Fruit fly (Drosophila melanogaster) Kc167 (cell line): ENCODE results near the gene Usp7.
A peak's percentile ranks its signal among the peaks of the same experiment; 100 is the strongest.

Experiments used
- Myc ChIP-seq: fragments of >200 bp; optimal IDR thresholded peaks from 2 replicates; lab custom pipeline; 2017; ENCODE audit warnings: missing external identifiers
- Sin3A ChIP-seq: fragments of >200 bp; optimal IDR thresholded peaks from 2 replicates; lab custom pipeline; 2018; ENCODE audit warnings: missing external identifiers
- h ChIP-seq: fragments of >200 bp; optimal IDR thresholded peaks from 3 replicates; lab custom pipeline; 2018; ENCODE audit warnings: missing external identifiers
- insv ChIP-seq: fragments of >200 bp; optimal IDR thresholded peaks from 3 replicates; lab custom pipeline; 2018; ENCODE audit warnings: missing external identifiers
- psq ChIP-seq: fragments of >200 bp; optimal IDR thresholded peaks from 2 replicates; lab custom pipeline; 2017; ENCODE audit warnings: missing external identifiers
- ttk ChIP-seq: sonication (Bioruptor generic); optimal IDR thresholded peaks from 2 replicates; lab custom pipeline; 2017; ENCODE audit warnings: missing external identifiers

The Usp7 gene

dm6 chrX:12032136-12032682 is 3.4 kb upstream of the Usp7 start, which contains the start of gene Cyp318a1:
Cyp318a1 (plus strand) TSS chrX:12032632.
- TF ChIP-seq psq (lab: Kevin White, UChicago) = no peak
- TF ChIP-seq Sin3A (lab: Kevin White, UChicago) = no peak
- TF ChIP-seq h (lab: Kevin White, UChicago) = no peak
- no peak for TF ChIP-seq insv (lab: Kevin White, UChicago)
- TF ChIP-seq ttk (lab: Kevin White, UChicago) = no peak

- TF ChIP-seq insv (lab: Kevin White, UChicago) (no peak), h (lab: Kevin White, UChicago) (no peak), Sin3A (lab: Kevin White, UChicago) (no peak)
Observed at dm6 chrX:12031400-12031799, 2.6 kb upstream of the Usp7 start, which contains the start of gene Cyp311a1. Cyp311a1 (minus strand) TSS chrX:12031465.

dm6 chrX:12021750-12022149 is 7.1 kb downstream of the Usp7 start:
- TF ChIP-seq insv (lab: Kevin White, UChicago) = no peak
- no peak for TF ChIP-seq ttk (lab: Kevin White, UChicago)
- no peak for TF ChIP-seq Sin3A (lab: Kevin White, UChicago)
- TF ChIP-seq psq (lab: Kevin White, UChicago) = no peak
- no peak for TF ChIP-seq h (lab: Kevin White, UChicago)
- no peak for TF ChIP-seq Myc (lab: Kevin White, UChicago)

DNA sequence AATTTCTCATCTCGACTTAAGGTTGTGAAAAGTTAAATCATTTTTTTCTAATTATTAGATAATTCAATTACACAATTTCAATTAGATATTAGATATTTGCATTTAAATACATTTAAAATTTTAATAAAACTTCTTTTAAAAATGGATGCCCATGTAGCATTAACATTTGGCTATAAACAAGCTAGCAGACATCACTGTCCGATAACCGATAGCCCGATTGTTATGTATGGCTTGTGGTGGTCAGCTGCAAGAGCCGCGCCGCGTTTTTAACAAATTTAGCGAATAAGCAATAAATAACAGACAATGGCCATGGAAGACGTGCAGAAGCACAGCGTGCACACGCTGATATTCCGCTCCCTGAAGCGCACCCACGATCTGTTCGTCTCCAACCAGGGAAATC is 8.0 kb downstream of the Usp7 start, which contains the start of gene Tango4:
Gene Tango4 (plus strand): TSS at position 212 of the 400 bp plus-strand sequence.
- TF ChIP-seq Myc (lab: Kevin White, UChicago) = no peak
- TF ChIP-seq psq (lab: Kevin White, UChicago) = no peak
- no peak for TF ChIP-seq h (lab: Kevin White, UChicago)

- TF ChIP-seq Sin3A (lab: Kevin White, UChicago) (no peak), psq (lab: Kevin White, UChicago) (no peak), h (lab: Kevin White, UChicago) (no peak), ttk (lab: Kevin White, UChicago) (no peak), Myc (lab: Kevin White, UChicago) (no peak), insv (lab: Kevin White, UChicago) (no peak)
Observed at dm6 chrX:12018440-12019101, 10.3 kb downstream of the Usp7 start, which contains the start of gene Lsm12a. Lsm12a (plus strand) TSS chrX:12018640.

- TF ChIP-seq Myc (lab: Kevin White, UChicago) (no peak), psq (lab: Kevin White, UChicago) (no peak), insv (lab: Kevin White, UChicago) (no peak), ttk (lab: Kevin White, UChicago) (no peak), h (lab: Kevin White, UChicago) (no peak), Sin3A (lab: Kevin White, UChicago) (no peak)
Observed at dm6 chrX:12017815-12018439, 10.9 kb downstream of the Usp7 start, which contains the start of gene Chrac-16. Chrac-16 (minus strand) TSS chrX:12017961.

DNA sequence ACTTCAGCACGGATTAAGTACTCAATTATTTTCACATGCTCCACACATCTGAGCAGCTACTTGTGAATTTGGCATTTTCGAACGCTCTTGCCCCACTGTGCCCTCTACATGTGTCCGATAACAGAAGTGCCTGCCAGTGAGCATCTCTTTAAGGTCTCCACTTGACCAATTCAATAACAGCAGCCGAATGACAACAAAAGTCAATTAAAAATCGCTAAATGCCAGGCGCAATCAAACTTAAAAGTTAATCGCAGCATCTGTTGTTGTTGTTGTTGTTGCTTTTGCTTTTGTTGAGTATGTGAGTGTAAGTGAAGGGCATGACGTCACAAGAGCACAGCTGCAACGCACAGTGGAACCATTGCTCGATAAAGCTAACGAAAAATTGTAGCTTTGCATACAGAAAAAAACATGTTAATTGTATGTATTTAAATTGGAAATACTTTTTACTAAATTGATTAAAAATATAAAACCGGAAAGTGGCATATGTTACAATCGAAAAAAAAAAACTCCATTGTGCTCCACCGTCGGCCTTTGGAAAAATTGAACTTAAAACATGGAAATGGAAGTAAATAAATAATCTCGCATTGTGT is 13.9 kb downstream of the Usp7 start:
- no peak for TF ChIP-seq psq (lab: Kevin White, UChicago)
- TF ChIP-seq ttk (lab: Kevin White, UChicago) = no peak
- no peak for TF ChIP-seq Sin3A (lab: Kevin White, UChicago)
- no peak for TF ChIP-seq h (lab: Kevin White, UChicago)
- no peak for TF ChIP-seq Myc (lab: Kevin White, UChicago)
- no peak for TF ChIP-seq insv (lab: Kevin White, UChicago)

DNA sequence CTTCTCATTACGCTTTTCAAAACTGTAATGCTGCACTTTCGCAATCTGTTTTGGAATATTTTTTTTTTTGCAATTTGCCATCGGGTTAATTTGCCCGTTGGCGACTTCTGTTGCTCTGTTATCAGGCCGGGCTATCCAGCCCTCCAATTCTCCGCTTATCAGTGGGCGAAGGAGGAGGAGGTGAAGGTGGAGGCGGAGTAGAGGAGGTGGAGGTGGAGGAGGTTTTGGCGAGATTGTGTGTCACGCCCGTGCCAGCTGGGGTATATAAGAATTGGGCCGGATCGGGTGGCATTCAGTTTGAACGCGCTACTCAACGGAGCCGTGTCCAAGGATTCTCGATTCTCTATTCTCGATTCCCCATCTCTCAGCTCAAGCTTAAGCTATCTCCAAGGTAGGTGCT is 14.7 kb downstream of the Usp7 start:
- TF ChIP-seq ttk (lab: Kevin White, UChicago) (no peak), insv (lab: Kevin White, UChicago) (no peak), psq (lab: Kevin White, UChicago) (no peak), Sin3A (lab: Kevin White, UChicago) (no peak), h (lab: Kevin White, UChicago) (no peak), Myc (lab: Kevin White, UChicago) (no peak)

DNA sequence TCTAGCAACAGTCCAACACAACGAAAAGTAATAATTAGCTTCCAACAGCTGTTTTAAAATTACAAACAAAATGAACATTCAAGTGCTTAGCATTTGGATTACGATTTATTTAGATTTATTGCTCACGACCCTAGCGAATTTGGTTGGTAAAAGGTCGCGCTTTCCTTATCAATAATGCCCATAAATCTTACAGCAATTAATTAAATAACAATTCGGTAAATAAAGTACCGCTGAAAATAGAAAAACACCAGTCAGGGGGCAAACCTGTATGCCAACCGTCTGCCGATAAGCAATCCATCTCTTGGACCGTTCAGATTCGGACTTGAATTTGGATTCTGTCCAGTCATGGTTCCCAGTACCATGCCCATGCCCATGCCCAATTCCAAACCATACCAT is 15.7 kb downstream of the Usp7 start:
- TF ChIP-seq Myc (lab: Kevin White, UChicago) (no peak), Sin3A (lab: Kevin White, UChicago) (no peak), insv (lab: Kevin White, UChicago) (no peak), ttk (lab: Kevin White, UChicago) (no peak), psq (lab: Kevin White, UChicago) (no peak), h (lab: Kevin White, UChicago) (no peak)

- TF ChIP-seq ttk (lab: Kevin White, UChicago) (no peak), h (lab: Kevin White, UChicago) (no peak), psq (lab: Kevin White, UChicago) (peak; percentile 41), Myc (lab: Kevin White, UChicago) (no peak), insv (lab: Kevin White, UChicago) (no peak), Sin3A (lab: Kevin White, UChicago) (no peak)
Observed at dm6 chrX:12012149-12013097, 16.4 kb downstream of the Usp7 start, which contains the start of the genes CG1492 and regucalcin. CG1492 (minus strand) TSS chrX:12012211. regucalcin (plus strand) TSS chrX:12012377.
